Worm (Caenorhabditis elegans) whole organism, L3 larva: ENCODE measurements around the gene C06E1.1.
A peak's percentile ranks its signal among the peaks of the same experiment; 100 is the strongest.

Experiments used
- R02D3.7 ChIP-seq: fragments of 150-350 bp; optimal IDR thresholded peaks from 2 replicates; lab custom pipeline; 2014; ENCODE audit warnings: missing biosample characterization, missing genetic modification characterization
- ZK546.5 ChIP-seq: sonication (generic microtip); optimal IDR thresholded peaks from 2 replicates; lab custom pipeline; 2017; ENCODE audit warnings: missing biosample characterization, missing genetic modification characterization
- aly-2 ChIP-seq: fragments of 150-350 bp; optimal IDR thresholded peaks from 2 replicates; lab custom pipeline; 2014; ENCODE audit warnings: missing biosample characterization, missing genetic modification characterization
- ama-1 ChIP-seq: fragments of 150-350 bp; optimal IDR thresholded peaks from 2 replicates; lab custom pipeline; 2018
- ceh-16 ChIP-seq: sonication (generic microtip); optimal IDR thresholded peaks from 2 replicates; lab custom pipeline; 2017; ENCODE audit warnings: missing biosample characterization, missing genetic modification characterization
- ceh-28 ChIP-seq: fragments of 150-350 bp; optimal IDR thresholded peaks from 2 replicates; lab custom pipeline; 2014; ENCODE audit warnings: missing biosample characterization, missing genetic modification reagents, missing genetic modification characterization
- ceh-82 ChIP-seq: fragments of 150-350 bp; optimal IDR thresholded peaks from 2 replicates; lab custom pipeline; 2014; ENCODE audit warnings: missing biosample characterization, missing genetic modification characterization
- ceh-9 ChIP-seq: sonication (generic microtip); optimal IDR thresholded peaks from 2 replicates; lab custom pipeline; 2018; ENCODE audit warnings: missing biosample characterization, missing genetic modification characterization
- daf-12 ChIP-seq: fragments of 150-350 bp; optimal IDR thresholded peaks from 2 replicates; lab custom pipeline; 2014; ENCODE audit warnings: missing biosample characterization, missing genetic modification reagents, missing genetic modification characterization
- egl-27 ChIP-seq: sonication (generic microtip); optimal IDR thresholded peaks from 4 replicates; lab custom pipeline; 2017; ENCODE audit warnings: missing biosample characterization, missing genetic modification reagents, missing genetic modification characterization
- egl-5 ChIP-seq: fragments of 150-350 bp; optimal IDR thresholded peaks from 2 replicates; lab custom pipeline; 2017; ENCODE audit warnings: missing biosample characterization, missing genetic modification reagents, missing genetic modification characterization, inconsistent platforms
- elt-1 ChIP-seq: fragments of 150-350 bp; optimal IDR thresholded peaks from 2 replicates; lab custom pipeline; 2014; ENCODE audit warnings: missing biosample characterization, missing genetic modification characterization
- elt-2 ChIP-seq: sonication (generic microtip); optimal IDR thresholded peaks from 2 replicates; lab custom pipeline; 2016; ENCODE audit warnings: missing genetic modification reagents, mild to moderate bottlenecking, missing genetic modification characterization, missing compliant biosample characterization
- elt-3 ChIP-seq, 3 experiments: fragments of 150-350 bp in 1 of 3; sonication (generic microtip) in 2 of 3; optimal IDR thresholded peaks; 2 replicates in 2 of 3; 4 replicates in 1 of 3; lab custom pipeline; 2014 to 2017; ENCODE audit warnings: missing biosample characterization in 3 of 3, missing genetic modification characterization in 3 of 3
- eor-1 ChIP-seq, 2 experiments: fragments of 150-350 bp; optimal IDR thresholded peaks; 2 replicates each; lab custom pipeline; 2014 to 2018; ENCODE audit warnings: missing biosample characterization in 2 of 2, missing genetic modification characterization in 2 of 2
- fkh-10 ChIP-seq: sonication (generic microtip); optimal IDR thresholded peaks from 2 replicates; lab custom pipeline; 2017; ENCODE audit warnings: missing biosample characterization, missing genetic modification reagents, missing genetic modification characterization
- fkh-2 ChIP-seq: fragments of 150-350 bp; optimal IDR thresholded peaks from 2 replicates; lab custom pipeline; 2014; ENCODE audit warnings: missing biosample characterization, missing genetic modification reagents, missing genetic modification characterization
- fos-1 ChIP-seq: fragments of 150-350 bp; optimal IDR thresholded peaks from 2 replicates; lab custom pipeline; 2014; ENCODE audit warnings: missing biosample characterization, missing genetic modification characterization
- hmg-11 ChIP-seq: sonication (generic microtip); optimal IDR thresholded peaks from 2 replicates; lab custom pipeline; 2016; ENCODE audit warnings: missing genetic modification characterization, missing compliant biosample characterization
- jun-1 ChIP-seq: fragments of 150-350 bp; optimal IDR thresholded peaks from 2 replicates; lab custom pipeline; 2014; ENCODE audit warnings: missing biosample characterization, missing genetic modification reagents, missing genetic modification characterization
- lin-15B ChIP-seq: fragments of 150-350 bp; optimal IDR thresholded peaks from 2 replicates; lab custom pipeline; 2014; ENCODE audit warnings: missing biosample characterization, missing genetic modification characterization
- lin-39 ChIP-seq: fragments of 150-350 bp; optimal IDR thresholded peaks from 2 replicates; lab custom pipeline; 2018; ENCODE audit warnings: missing biosample characterization, missing genetic modification reagents, missing genetic modification characterization
- lsy-12 ChIP-seq: sonication (generic microtip); optimal IDR thresholded peaks from 2 replicates; lab custom pipeline; 2016; ENCODE audit warnings: mild to moderate bottlenecking, missing genetic modification characterization, missing compliant biosample characterization
- mdl-1 ChIP-seq: fragments of 150-350 bp; optimal IDR thresholded peaks from 2 replicates; lab custom pipeline; 2014; ENCODE audit warnings: missing biosample characterization, missing genetic modification characterization
- mml-1 ChIP-seq: fragments of 150-350 bp; sonication (generic microtip); optimal IDR thresholded peaks from 3 replicates; lab custom pipeline; 2014; ENCODE audit warnings: missing biosample characterization, missing genetic modification characterization
- nfya-1 ChIP-seq: sonication (generic microtip); optimal IDR thresholded peaks from 2 replicates; lab custom pipeline; 2017; ENCODE audit warnings: missing genetic modification characterization, mild to moderate bottlenecking, missing compliant biosample characterization, antibody characterized with exemption, moderate library complexity; ENCODE audit not compliant: insufficient read depth
- nhr-11 ChIP-seq: fragments of 150-350 bp; optimal IDR thresholded peaks from 2 replicates; lab custom pipeline; 2014; ENCODE audit warnings: missing biosample characterization, missing genetic modification characterization
- nhr-12 ChIP-seq: fragments of 150-350 bp; optimal IDR thresholded peaks from 2 replicates; lab custom pipeline; 2014; ENCODE audit warnings: missing biosample characterization, missing genetic modification characterization
- nhr-23 ChIP-seq: fragments of 150-350 bp; optimal IDR thresholded peaks from 2 replicates; lab custom pipeline; 2014; ENCODE audit warnings: missing biosample characterization, missing genetic modification reagents, missing genetic modification characterization
- nhr-237 ChIP-seq: fragments of 150-350 bp; optimal IDR thresholded peaks from 2 replicates; lab custom pipeline; 2014; ENCODE audit warnings: missing biosample characterization, missing genetic modification characterization
- nhr-25 ChIP-seq: sonication (generic microtip); optimal IDR thresholded peaks from 2 replicates; lab custom pipeline; 2017; ENCODE audit warnings: missing biosample characterization, missing genetic modification characterization
- nhr-28 ChIP-seq: fragments of 150-350 bp; optimal IDR thresholded peaks from 2 replicates; lab custom pipeline; 2014; ENCODE audit warnings: missing biosample characterization, missing genetic modification characterization
- nhr-43 ChIP-seq: sonication (generic microtip); optimal IDR thresholded peaks from 2 replicates; lab custom pipeline; 2016; ENCODE audit warnings: mild to moderate bottlenecking, missing genetic modification characterization, missing compliant biosample characterization; ENCODE audit not compliant: poor library complexity, severe bottlenecking
- nhr-67 ChIP-seq: fragments of 150-350 bp; optimal IDR thresholded peaks from 2 replicates; lab custom pipeline; 2014; ENCODE audit warnings: missing biosample characterization, missing genetic modification characterization
- nhr-76 ChIP-seq: fragments of 150-350 bp; sonication (generic microtip); optimal IDR thresholded peaks from 5 replicates; lab custom pipeline; 2014; ENCODE audit warnings: missing biosample characterization, missing genetic modification characterization
- nhr-77 ChIP-seq: fragments of 150-350 bp; optimal IDR thresholded peaks from 2 replicates; lab custom pipeline; 2014; ENCODE audit warnings: missing biosample characterization, missing genetic modification characterization
- pha-4 ChIP-seq: fragments of 150-350 bp; optimal IDR thresholded peaks from 2 replicates; lab custom pipeline; 2014; ENCODE audit warnings: missing biosample characterization, missing genetic modification reagents, missing genetic modification characterization
- pqm-1 ChIP-seq: fragments of 150-350 bp; optimal IDR thresholded peaks from 2 replicates; lab custom pipeline; 2017; ENCODE audit warnings: missing biosample characterization, missing genetic modification characterization, inconsistent platforms
- sea-2 ChIP-seq: fragments of 150-350 bp; sonication (generic microtip); optimal IDR thresholded peaks from 4 replicates; lab custom pipeline; 2014; ENCODE audit warnings: missing biosample characterization, missing genetic modification reagents, missing genetic modification characterization
- skn-1 ChIP-seq: fragments of 150-350 bp; optimal IDR thresholded peaks from 2 replicates; lab custom pipeline; 2014; ENCODE audit warnings: missing biosample characterization, missing genetic modification characterization
- snpc-4 ChIP-seq: fragments of 150-350 bp; optimal IDR thresholded peaks from 2 replicates; lab custom pipeline; 2014; ENCODE audit warnings: missing biosample characterization, missing genetic modification characterization
- tbx-2 ChIP-seq: sonication (generic microtip); optimal IDR thresholded peaks from 2 replicates; lab custom pipeline; 2016; ENCODE audit warnings: mild to moderate bottlenecking, missing genetic modification characterization, missing compliant biosample characterization
- unc-39 ChIP-seq: sonication (generic microtip); optimal IDR thresholded peaks from 4 replicates; lab custom pipeline; 2017; ENCODE audit warnings: missing biosample characterization, missing genetic modification characterization
- unc-62 ChIP-seq: fragments of 150-350 bp; sonication (generic microtip); optimal IDR thresholded peaks from 4 replicates; lab custom pipeline; 2014; ENCODE audit warnings: missing biosample characterization, missing genetic modification reagents, missing genetic modification characterization
- zag-1 ChIP-seq: fragments of 150-350 bp; optimal IDR thresholded peaks from 2 replicates; lab custom pipeline; 2014; ENCODE audit warnings: missing biosample characterization, missing genetic modification characterization
- ztf-11 ChIP-seq: fragments of 150-350 bp; optimal IDR thresholded peaks from 2 replicates; lab custom pipeline; 2014; ENCODE audit warnings: missing biosample characterization, missing genetic modification characterization
- ztf-4 ChIP-seq: fragments of 150-350 bp; optimal IDR thresholded peaks from 2 replicates; lab custom pipeline; 2014; ENCODE audit warnings: missing biosample characterization, missing genetic modification characterization

C06E1.1 gene

DNA sequence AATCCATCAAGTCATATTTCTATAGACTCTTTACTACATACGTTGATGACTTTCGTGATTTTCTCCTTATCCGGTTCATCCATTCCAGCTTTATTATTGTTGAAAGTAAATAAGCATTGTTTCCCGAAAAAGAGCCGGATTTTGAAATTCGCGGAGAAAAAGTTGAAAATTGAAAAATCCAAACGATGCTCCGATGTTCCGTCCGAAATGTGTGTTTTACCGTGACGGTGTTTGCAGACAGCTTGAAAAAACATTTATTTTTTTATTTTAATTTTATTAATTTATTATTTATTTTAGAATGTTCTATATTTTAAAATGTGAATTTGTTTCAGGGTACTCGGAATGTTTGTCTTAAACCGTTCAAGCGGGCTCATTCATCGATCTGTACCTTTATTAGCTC, 25.2 kb downstream of the C06E1.1 start, which contains the start of gene dnj-10:
Gene dnj-10, plus strand, starts transcription at position 333 of the 400 bp plus-strand sequence.
- TF ChIP-seq egl-5 (tag; lab: Kevin White, UChicago): no peak
- no peak for TF ChIP-seq jun-1
- peak; percentile 16 for TF ChIP-seq snpc-4
- no peak for TF ChIP-seq nhr-28 (tag; lab: Kevin White, UChicago)
- no peak for TF ChIP-seq mdl-1
- no peak for TF ChIP-seq ceh-82 (tag; lab: Kevin White, UChicago)
- TF ChIP-seq nhr-237 (tag; lab: Kevin White, UChicago): no peak
- no peak for TF ChIP-seq fkh-2 (tag; lab: Kevin White, UChicago)
- TF ChIP-seq ceh-16: no peak
- TF ChIP-seq nhr-43: no peak
- no peak for TF ChIP-seq aly-2 (tag; lab: Kevin White, UChicago)
- no peak for TF ChIP-seq nhr-77
- no peak for TF ChIP-seq lsy-12
- TF ChIP-seq nhr-76: no peak
- TF ChIP-seq daf-12 (tag; lab: Kevin White, UChicago): no peak
- no peak for TF ChIP-seq ceh-9 (tag; lab: Kevin White, UChicago)
- no peak for TF ChIP-seq nhr-11 (tag; lab: Kevin White, UChicago)
- no peak for TF ChIP-seq egl-27
- TF ChIP-seq elt-2 (tag; lab: Kevin White, UChicago): peak; percentile 16
- TF ChIP-seq nhr-25 (tag; lab: Kevin White, UChicago): no peak
- no peak for TF ChIP-seq unc-62
- TF ChIP-seq ama-1: no peak
- no peak for TF ChIP-seq eor-1 (tag; optimal IDR thresholded peaks at IDR 0.05; lab: Kevin White, UChicago)
- peak; percentile 4 for TF ChIP-seq lin-39 (tag; lab: Kevin White, UChicago)
- no peak for TF ChIP-seq elt-3 (tag; optimal IDR thresholded peaks at IDR 0.05; lab: Kevin White, UChicago)
- TF ChIP-seq elt-1 (tag; lab: Kevin White, UChicago): no peak
- peak; percentile 92 for TF ChIP-seq lin-15B (tag; lab: Kevin White, UChicago)
- no peak for TF ChIP-seq fos-1 (tag; lab: Kevin White, UChicago)
- peak; percentile 60 for TF ChIP-seq nhr-23 (tag; lab: Kevin White, UChicago)
- TF ChIP-seq ztf-4 (tag; lab: Kevin White, UChicago): no peak
- TF ChIP-seq ztf-11 (tag; lab: Kevin White, UChicago): no peak
- TF ChIP-seq pqm-1 (tag; lab: Kevin White, UChicago): no peak
- peak; percentile 72 for TF ChIP-seq nfya-1
- TF ChIP-seq R02D3.7: peak; percentile 6
- no peak for TF ChIP-seq sea-2
- no peak for TF ChIP-seq tbx-2 (tag; lab: Kevin White, UChicago)
- TF ChIP-seq fkh-10: no peak
- TF ChIP-seq pha-4: peak; percentile 84
- TF ChIP-seq ZK546.5 (tag; lab: Kevin White, UChicago): no peak
- no peak for TF ChIP-seq zag-1 (tag; lab: Kevin White, UChicago)
- no peak for TF ChIP-seq unc-39
- TF ChIP-seq mml-1 (tag; lab: Kevin White, UChicago): no peak
- TF ChIP-seq nhr-12 (tag; lab: Kevin White, UChicago): no peak
- TF ChIP-seq hmg-11 (tag; lab: Kevin White, UChicago): peak; percentile 26
- TF ChIP-seq ceh-28 (tag; lab: Kevin White, UChicago): no peak
- peak; percentile 25 for TF ChIP-seq skn-1 (tag; lab: Kevin White, UChicago)
- TF ChIP-seq nhr-67 (tag; lab: Kevin White, UChicago): no peak

DNA sequence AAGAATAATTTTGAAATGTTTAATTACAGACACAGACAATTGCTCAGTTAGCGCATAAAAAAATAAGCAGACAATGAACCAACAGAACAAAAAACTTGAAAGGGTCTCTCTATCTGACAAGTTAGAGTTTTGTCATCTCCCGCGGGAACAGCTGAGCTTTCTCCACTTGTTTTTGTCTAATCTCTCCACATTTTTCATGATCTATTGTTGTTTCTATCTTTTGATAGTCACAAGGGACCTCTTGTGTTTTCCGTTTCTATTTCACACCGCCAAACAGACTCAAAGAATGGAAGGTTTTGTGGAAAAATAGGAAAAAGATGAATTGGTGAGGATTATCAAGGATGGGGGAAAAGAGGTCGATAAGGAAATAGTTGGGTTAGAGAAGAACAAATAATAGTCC, 31.2 kb downstream of the C06E1.1 start:
- TF ChIP-seq unc-62: peak; percentile 28
- peak; percentile 45 for TF ChIP-seq nfya-1
- TF ChIP-seq snpc-4: no peak
- no peak for TF ChIP-seq lin-15B (tag; lab: Kevin White, UChicago)
- TF ChIP-seq lin-39 (tag; lab: Kevin White, UChicago): peak; percentile 47
- no peak for TF ChIP-seq hmg-11 (tag; lab: Kevin White, UChicago)
